Worm (Caenorhabditis elegans): Measurements from ENCODE around the gene str-69.

Gene str-69

ce11 chrV:3133293-3133755 lies 27.6 kb upstream of the str-69 start, which contains the start of gene F02C9.2:
F02C9.2 (plus strand) TSS chrV:3133705.
- no peak for TF ChIP-seq jun-1 (tag; optimal IDR thresholded peaks at IDR 0.05)

ce11 chrV:3132116-3132515 lies 26.4 kb upstream of the str-69 start:
- TF ChIP-seq ceh-82 (tag; optimal IDR thresholded peaks at IDR 0.05) (no peak), pha-4 (tag; optimal IDR thresholded peaks at IDR 0.05) (no peak)

ce11 chrV:3128803-3129202 lies 23.1 kb upstream of the str-69 start, which contains the start of gene tat-6:
tat-6 (plus strand) TSS chrV:3129103.
- TF ChIP-seq ceh-9 (tag; optimal IDR thresholded peaks at IDR 0.05) (no peak), tbx-2 (tag; optimal IDR thresholded peaks at IDR 0.05) (no peak), unc-39 (tag; optimal IDR thresholded peaks at IDR 0.05) (no peak), jun-1 (tag; optimal IDR thresholded peaks at IDR 0.05) (no peak), nhr-25 (tag; optimal IDR thresholded peaks at IDR 0.05) (no peak), lin-39 (tag; optimal IDR thresholded peaks at IDR 0.05) (no peak), zag-1 (tag; optimal IDR thresholded peaks at IDR 0.05) (no peak), ceh-82 (tag; optimal IDR thresholded peaks at IDR 0.05) (no peak), elt-2 (tag; optimal IDR thresholded peaks at IDR 0.05) (no peak), nhr-12 (tag; optimal IDR thresholded peaks at IDR 0.05) (no peak), ZK546.5 (tag; optimal IDR thresholded peaks at IDR 0.05) (no peak), ztf-11 (tag; optimal IDR thresholded peaks at IDR 0.05) (no peak)

ce11 chrV:3127670-3128069 lies 22.0 kb upstream of the str-69 start, which contains the start of gene Y73C8C.10:
Y73C8C.10 (minus strand) TSS chrV:3127770.
- TF ChIP-seq eor-1 (tag; optimal IDR thresholded peaks at IDR 0.05) (no peak), elt-2 (tag; optimal IDR thresholded peaks at IDR 0.05) (peak; percentile 6)

ce11 chrV:3124912-3125311 lies 19.2 kb upstream of the str-69 start, which contains the start of gene Y73C8C.12:
Y73C8C.12 (plus strand) TSS chrV:3125212.
- TF ChIP-seq ztf-11 (tag; optimal IDR thresholded peaks at IDR 0.05) (no peak), nhr-76 (tag; optimal IDR thresholded peaks at IDR 0.05) (no peak), pqm-1 (tag; optimal IDR thresholded peaks at IDR 0.05) (no peak), mml-1 (tag; optimal IDR thresholded peaks at IDR 0.05) (no peak), ceh-82 (tag; optimal IDR thresholded peaks at IDR 0.05) (no peak), nhr-11 (tag; optimal IDR thresholded peaks at IDR 0.05) (no peak), ztf-4 (tag; optimal IDR thresholded peaks at IDR 0.05) (no peak), R02D3.7 (tag; optimal IDR thresholded peaks at IDR 0.05) (no peak), zag-1 (tag; optimal IDR thresholded peaks at IDR 0.05) (no peak), unc-39 (tag; optimal IDR thresholded peaks at IDR 0.05) (no peak), ceh-9 (tag; optimal IDR thresholded peaks at IDR 0.05) (no peak), daf-12 (tag; optimal IDR thresholded peaks at IDR 0.05) (no peak), elt-3 (tag; optimal IDR thresholded peaks at IDR 0.05) (no peak)

DNA sequence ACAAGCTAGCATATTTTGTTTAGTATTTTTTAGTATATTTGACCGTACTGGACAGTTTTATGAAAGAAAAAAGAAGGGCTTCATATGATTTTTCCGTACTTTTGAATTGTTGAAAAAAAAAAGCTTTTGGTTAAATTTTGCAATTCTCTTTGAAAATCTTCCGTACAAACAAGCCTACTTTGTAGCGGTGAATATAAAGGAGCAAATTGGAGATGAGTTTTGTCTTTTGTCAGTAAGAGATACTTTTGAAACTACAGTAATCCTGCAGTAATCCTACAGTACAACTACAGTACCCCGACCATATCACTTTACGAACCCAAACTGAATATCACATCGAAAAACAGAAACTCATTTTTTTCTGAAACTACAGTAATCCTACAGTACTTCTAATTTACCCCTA lies 16.7 kb upstream of the str-69 start:
- TF ChIP-seq pqm-1 (tag; optimal IDR thresholded peaks at IDR 0.05): no peak
- no peak for TF ChIP-seq ztf-11 (tag; optimal IDR thresholded peaks at IDR 0.05)
- no peak for TF ChIP-seq nhr-76 (tag; optimal IDR thresholded peaks at IDR 0.05)
- no peak for TF ChIP-seq nhr-77 (tag; optimal IDR thresholded peaks at IDR 0.05)
- TF ChIP-seq lsy-12 (tag; optimal IDR thresholded peaks at IDR 0.05): no peak
- TF ChIP-seq ceh-16 (tag; optimal IDR thresholded peaks at IDR 0.05): no peak
- TF ChIP-seq hmg-11 (tag; optimal IDR thresholded peaks at IDR 0.05): no peak
- TF ChIP-seq nhr-12 (tag; optimal IDR thresholded peaks at IDR 0.05): no peak
- TF ChIP-seq zag-1 (tag; optimal IDR thresholded peaks at IDR 0.05): no peak

DNA sequence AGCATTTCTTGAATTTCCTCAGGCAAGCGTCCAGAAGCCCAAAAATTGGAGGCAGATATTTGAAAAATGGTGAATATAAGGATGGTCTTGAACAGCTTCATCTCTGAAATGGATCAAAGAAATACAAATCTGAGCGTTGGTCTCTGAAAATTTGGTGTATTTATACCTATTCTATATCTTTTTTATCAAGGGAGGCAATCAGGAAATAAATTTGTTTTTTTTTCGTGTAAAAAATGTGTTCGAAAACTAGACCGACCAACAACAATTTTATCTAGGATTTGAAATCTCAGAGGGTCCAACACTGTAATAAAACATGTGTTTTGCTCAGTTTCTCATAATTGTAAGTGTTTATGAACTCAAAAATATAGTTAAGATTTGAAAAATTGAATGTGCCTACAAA lies 16.0 kb upstream of the str-69 start, which contains the start of gene srt-56:
srt-56 (minus strand) TSS at position 101 of the 400 bp plus-strand sequence.
- TF ChIP-seq elt-2 (tag; optimal IDR thresholded peaks at IDR 0.05) (no peak), fkh-2 (tag; optimal IDR thresholded peaks at IDR 0.05) (no peak), sea-2 (GFP tag; optimal IDR thresholded peaks at IDR 0.05) (no peak), jun-1 (tag; optimal IDR thresholded peaks at IDR 0.05) (no peak), fkh-10 (GFP tag; optimal IDR thresholded peaks at IDR 0.05) (no peak)
